Worm (Caenorhabditis elegans): Measurements from ENCODE around the gene pir-1.

DNA sequence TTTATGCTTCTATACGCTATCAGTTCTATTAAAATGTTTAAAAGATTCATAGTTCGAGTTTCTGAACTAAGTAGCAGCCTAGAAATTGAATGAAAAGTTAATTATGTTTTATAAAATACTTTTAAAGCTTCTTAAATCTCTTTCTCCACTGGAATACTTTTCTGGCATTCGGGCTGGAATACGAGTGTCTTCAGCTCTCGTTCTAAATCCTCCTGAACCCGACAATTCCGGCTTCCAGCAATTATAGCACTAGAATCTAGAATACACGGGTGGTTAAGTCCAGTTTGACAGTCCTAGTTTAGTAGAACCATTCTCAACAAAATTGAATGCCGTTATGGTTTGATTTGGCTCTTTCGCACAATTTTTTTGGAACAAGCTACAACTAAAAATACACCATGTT, 44.8 kb upstream of the pir-1 start:
- TF ChIP-seq snpc-4 (tag; optimal IDR thresholded peaks at IDR 0.05) (no peak), nhr-25 (tag; optimal IDR thresholded peaks at IDR 0.05) (no peak), ama-1 (optimal IDR thresholded peaks at IDR 0.05) (no peak), hmg-11 (tag; optimal IDR thresholded peaks at IDR 0.05) (no peak), fkh-10 (GFP tag; optimal IDR thresholded peaks at IDR 0.05) (no peak), nhr-28 (tag; optimal IDR thresholded peaks at IDR 0.05) (no peak), tbx-2 (tag; optimal IDR thresholded peaks at IDR 0.05) (no peak), ceh-28 (tag; optimal IDR thresholded peaks at IDR 0.05) (peak; percentile 14), lin-15B (tag; optimal IDR thresholded peaks at IDR 0.05) (no peak), elt-2 (tag; optimal IDR thresholded peaks at IDR 0.05) (no peak), ztf-4 (tag; optimal IDR thresholded peaks at IDR 0.05) (no peak), nfya-1 (tag; optimal IDR thresholded peaks at IDR 0.05; ENCODE audit: insufficient read depth) (no peak), ZK546.5 (tag; optimal IDR thresholded peaks at IDR 0.05) (no peak)

Measured in whole organism, L3 larva.